Worm (Caenorhabditis elegans) whole organism, L3 larva: ENCODE measurements around the gene F57B9.1.

Experiments used
- R02D3.7 ChIP-seq: fragments of 150-350 bp; optimal IDR thresholded peaks from 2 replicates; lab custom pipeline; 2014; ENCODE audit warnings: missing biosample characterization, missing genetic modification characterization
- ZK546.5 ChIP-seq: sonication (generic microtip); optimal IDR thresholded peaks from 2 replicates; lab custom pipeline; 2017; ENCODE audit warnings: missing biosample characterization, missing genetic modification characterization
- ceh-28 ChIP-seq: fragments of 150-350 bp; optimal IDR thresholded peaks from 2 replicates; lab custom pipeline; 2014; ENCODE audit warnings: missing biosample characterization, missing genetic modification reagents, missing genetic modification characterization
- jun-1 ChIP-seq: fragments of 150-350 bp; optimal IDR thresholded peaks from 2 replicates; lab custom pipeline; 2014; ENCODE audit warnings: missing biosample characterization, missing genetic modification reagents, missing genetic modification characterization
- mdl-1 ChIP-seq: fragments of 150-350 bp; optimal IDR thresholded peaks from 2 replicates; lab custom pipeline; 2014; ENCODE audit warnings: missing biosample characterization, missing genetic modification characterization
- pqm-1 ChIP-seq: fragments of 150-350 bp; optimal IDR thresholded peaks from 2 replicates; lab custom pipeline; 2017; ENCODE audit warnings: missing biosample characterization, missing genetic modification characterization, inconsistent platforms
- sea-2 ChIP-seq: fragments of 150-350 bp; sonication (generic microtip); optimal IDR thresholded peaks from 4 replicates; lab custom pipeline; 2014; ENCODE audit warnings: missing biosample characterization, missing genetic modification reagents, missing genetic modification characterization
- unc-39 ChIP-seq: sonication (generic microtip); optimal IDR thresholded peaks from 4 replicates; lab custom pipeline; 2017; ENCODE audit warnings: missing biosample characterization, missing genetic modification characterization

The F57B9.1 gene

ce11 chrIII:7012060-7012459 is 50.2 kb downstream of the F57B9.1 start:
- no peak for TF ChIP-seq R02D3.7 (tag; lab: Kevin White, UChicago)
- no peak for TF ChIP-seq pqm-1
- TF ChIP-seq ceh-28 (tag; lab: Kevin White, UChicago) = no peak
- no peak for TF ChIP-seq sea-2 (GFP tag; lab: Kevin White, UChicago)
- no peak for TF ChIP-seq jun-1 (tag; lab: Kevin White, UChicago)
- TF ChIP-seq ZK546.5 (tag; lab: Kevin White, UChicago) = no peak
- TF ChIP-seq mdl-1 (tag; lab: Kevin White, UChicago) = no peak
- TF ChIP-seq unc-39 (tag; lab: Kevin White, UChicago) = no peak
